Worm (Caenorhabditis elegans) whole organism, late embryonic: Measurements from ENCODE around the gene Y62E10A.19.

Experiments used
- K09A11.1 ChIP-seq: sonication (generic microtip); optimal IDR thresholded peaks from 2 replicates; lab custom pipeline; 2017; ENCODE audit warnings: antibody characterized with exemption, mild to moderate bottlenecking, missing genetic modification characterization, missing compliant biosample characterization; ENCODE audit not compliant: insufficient read depth
- Y22D7AL.16 ChIP-seq: sonication (generic microtip); optimal IDR thresholded peaks from 2 replicates; lab custom pipeline; 2016; ENCODE audit warnings: missing genetic modification characterization, missing compliant biosample characterization
- ceh-14 ChIP-seq: sonication (generic microtip); optimal IDR thresholded peaks from 2 replicates; lab custom pipeline; 2016; ENCODE audit warnings: missing genotype, missing genetic modification characterization, missing compliant biosample characterization
- elt-4 ChIP-seq: sonication (generic microtip); optimal IDR thresholded peaks from 2 replicates; lab custom pipeline; 2016; ENCODE audit warnings: missing genetic modification characterization, missing compliant biosample characterization
- fkh-10 ChIP-seq: fragments of 150-350 bp; optimal IDR thresholded peaks from 2 replicates; lab custom pipeline; 2014; ENCODE audit warnings: missing biosample characterization, missing genetic modification reagents, missing genetic modification characterization
- npax-4 ChIP-seq: sonication (generic microtip); optimal IDR thresholded peaks from 2 replicates; lab custom pipeline; 2016; ENCODE audit warnings: missing genetic modification characterization, missing compliant biosample characterization
- pag-3 ChIP-seq: sonication (generic microtip); optimal IDR thresholded peaks from 2 replicates; lab custom pipeline; 2016; ENCODE audit warnings: missing compliant biosample characterization, missing genetic modification characterization, borderline replicate concordance

DNA sequence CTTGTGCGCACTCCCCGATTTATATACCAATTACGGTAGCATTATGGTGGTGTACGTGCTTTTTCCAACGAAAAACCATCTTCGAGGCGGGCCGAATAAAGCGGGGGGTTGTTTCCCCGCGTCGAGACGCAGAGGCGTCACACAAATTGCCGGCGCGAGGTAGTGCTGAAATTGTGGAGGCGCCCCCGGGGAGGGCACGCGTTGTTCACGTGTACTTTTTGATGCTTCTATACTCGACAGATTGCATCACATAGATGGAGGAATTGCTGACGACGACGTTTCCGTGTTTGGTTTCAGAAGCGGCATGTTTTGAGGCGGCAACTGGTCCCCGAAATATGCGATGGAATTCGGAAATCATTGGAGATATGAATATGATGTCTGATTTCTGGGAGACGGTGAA lies 12.9 kb downstream of the Y62E10A.19 start:
- TF ChIP-seq Y22D7AL.16 (tag; lab: Kevin White, UChicago) (no peak), elt-4 (tag; lab: Kevin White, UChicago) (no peak), K09A11.1 (tag; lab: Kevin White, UChicago) (no peak), npax-4 (tag; lab: Kevin White, UChicago) (no peak), ceh-14 (tag; lab: Kevin White, UChicago) (no peak), pag-3 (no peak), fkh-10 (GFP tag; lab: Kevin White, UChicago) (no peak)
